Worm (Caenorhabditis elegans): Measurements from ENCODE around the gene tgt-1.

Gene tgt-1

DNA sequence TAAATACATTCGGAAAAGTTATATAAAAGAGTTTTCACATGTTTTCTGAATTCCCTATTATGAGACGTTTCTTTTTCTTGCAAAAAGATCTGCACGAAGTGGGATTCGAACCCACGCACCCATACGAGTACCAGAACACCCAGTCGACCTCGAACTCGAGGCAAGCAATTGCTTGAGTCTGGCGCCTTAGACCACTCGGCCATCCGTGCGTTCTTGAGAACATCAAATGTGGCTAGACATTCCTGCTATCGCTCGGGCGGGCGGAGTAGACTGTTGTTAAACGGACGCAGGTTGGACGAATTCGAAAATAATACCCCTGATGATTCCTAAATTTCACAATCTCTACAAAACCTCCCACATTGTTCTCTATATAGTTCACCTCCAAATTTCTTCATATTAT is 31.2 kb downstream of the tgt-1 start (continued):
- no peak for TF ChIP-seq pag-3 (tag; optimal IDR thresholded peaks at IDR 0.05; ENCODE audit: borderline replicate concordance)
- TF ChIP-seq ceh-24 (tag; optimal IDR thresholded peaks at IDR 0.05) = no peak
- TF ChIP-seq fkh-6 (tag; optimal IDR thresholded peaks at IDR 0.05) = peak; percentile 19
- no peak for TF ChIP-seq pha-4 (tag; optimal IDR thresholded peaks at IDR 0.05)
- TF ChIP-seq eyg-1 (tag; optimal IDR thresholded peaks at IDR 0.05) = no peak
- no peak for TF ChIP-seq unc-86 (tag; optimal IDR thresholded peaks at IDR 0.05)
- no peak for TF ChIP-seq pat-9 (tag; optimal IDR thresholded peaks at IDR 0.05)
- no peak for TF ChIP-seq dve-1 (tag; optimal IDR thresholded peaks at IDR 0.05)
- no peak for TF ChIP-seq ceh-19 (GFP tag; optimal IDR thresholded peaks at IDR 0.05)
- no peak for TF ChIP-seq ceh-48 (tag; optimal IDR thresholded peaks at IDR 0.05)
- no peak for TF ChIP-seq C08G9.2 (tag; optimal IDR thresholded peaks at IDR 0.05)
- no peak for TF ChIP-seq F13H6.1 (tag; optimal IDR thresholded peaks at IDR 0.05)
- TF ChIP-seq unc-3 (GFP tag; conservative IDR thresholded peaks at IDR 0.05) = no peak
- TF ChIP-seq unc-3 (tag; optimal IDR thresholded peaks at IDR 0.05) = no peak
- TF ChIP-seq fkh-10 (GFP tag; optimal IDR thresholded peaks at IDR 0.05) = no peak
- no peak for TF ChIP-seq dmd-4 (tag; optimal IDR thresholded peaks at IDR 0.05; ENCODE audit: borderline replicate concordance)
- TF ChIP-seq pha-2 (tag; optimal IDR thresholded peaks at IDR 0.05) = no peak
- TF ChIP-seq fax-1 (tag; optimal IDR thresholded peaks at IDR 0.05) = no peak

DNA sequence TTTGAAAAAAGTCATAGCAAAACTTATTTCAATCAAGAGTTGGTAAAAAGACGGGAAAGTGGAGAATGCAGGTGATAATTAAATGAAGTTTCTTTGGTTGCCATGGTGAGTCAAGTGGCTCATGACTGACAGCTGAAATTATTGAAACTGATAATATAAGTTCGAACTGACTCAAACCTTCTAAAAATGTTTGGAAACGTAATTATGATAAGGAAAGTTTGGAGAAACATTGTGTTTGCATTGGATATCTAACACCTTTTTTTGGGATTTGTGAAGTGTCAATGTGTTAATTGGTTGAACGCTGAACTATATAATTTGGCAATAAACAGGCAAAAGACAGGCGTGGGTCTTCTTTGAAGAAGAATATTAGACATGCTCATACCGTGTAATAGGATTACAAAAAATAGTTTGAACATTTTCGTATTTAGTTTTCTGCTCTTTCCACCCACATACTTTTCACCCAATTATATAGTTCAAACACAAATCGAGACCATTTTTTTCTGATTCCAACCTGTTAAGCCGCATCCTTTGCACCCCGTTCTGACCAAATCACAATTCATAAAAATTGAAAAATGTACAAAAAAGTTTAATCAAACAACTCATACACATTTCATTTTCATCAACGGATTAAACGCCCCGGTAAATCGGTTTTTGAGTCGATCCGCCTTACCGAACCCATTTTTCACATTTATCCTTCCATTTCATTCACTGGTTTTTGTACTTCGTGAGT is 34.1 kb downstream of the tgt-1 start, which contains the start of the genes srlf-33 and srlf-32:
srlf-33 (minus strand) TSS at position 101 of the 730 bp plus-strand sequence.
srlf-32 (plus strand) TSS at position 680 of the 730 bp plus-strand sequence.
- no peak for TF ChIP-seq elt-4 (tag; optimal IDR thresholded peaks at IDR 0.05)
- TF ChIP-seq tbx-7 (tag; optimal IDR thresholded peaks at IDR 0.05) = no peak
- TF ChIP-seq ceh-30 (tag; optimal IDR thresholded peaks at IDR 0.05) = no peak
- TF ChIP-seq ztf-16 (tag; optimal IDR thresholded peaks at IDR 0.05) = no peak

DNA sequence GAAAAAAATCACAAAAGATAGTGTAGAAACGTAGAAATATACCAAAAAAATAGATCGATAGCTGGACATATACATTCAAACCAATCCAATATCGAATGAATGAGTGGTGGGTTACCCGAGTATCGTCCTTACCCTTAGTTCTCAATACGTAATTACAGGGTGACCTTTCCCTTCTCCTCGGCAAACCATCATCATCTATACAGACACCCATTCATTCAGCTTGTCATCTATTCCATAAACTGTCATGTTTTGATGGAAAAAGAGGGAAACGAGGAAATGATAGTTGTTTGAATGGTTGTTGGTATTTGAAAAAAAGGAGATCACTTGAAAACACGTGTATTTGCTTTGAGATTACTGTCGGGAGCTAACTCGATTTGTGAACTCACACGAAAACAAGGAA is 35.5 kb downstream of the tgt-1 start:
- TF ChIP-seq ceh-2 (tag; optimal IDR thresholded peaks at IDR 0.05) = no peak
- TF ChIP-seq unc-55 (GFP tag; optimal IDR thresholded peaks at IDR 0.05) = peak; percentile 11
- TF ChIP-seq dve-1 (tag; optimal IDR thresholded peaks at IDR 0.05) = no peak
- TF ChIP-seq ceh-24 (tag; optimal IDR thresholded peaks at IDR 0.05) = no peak
- no peak for TF ChIP-seq ceh-6 (GFP tag; optimal IDR thresholded peaks at IDR 0.05)

DNA sequence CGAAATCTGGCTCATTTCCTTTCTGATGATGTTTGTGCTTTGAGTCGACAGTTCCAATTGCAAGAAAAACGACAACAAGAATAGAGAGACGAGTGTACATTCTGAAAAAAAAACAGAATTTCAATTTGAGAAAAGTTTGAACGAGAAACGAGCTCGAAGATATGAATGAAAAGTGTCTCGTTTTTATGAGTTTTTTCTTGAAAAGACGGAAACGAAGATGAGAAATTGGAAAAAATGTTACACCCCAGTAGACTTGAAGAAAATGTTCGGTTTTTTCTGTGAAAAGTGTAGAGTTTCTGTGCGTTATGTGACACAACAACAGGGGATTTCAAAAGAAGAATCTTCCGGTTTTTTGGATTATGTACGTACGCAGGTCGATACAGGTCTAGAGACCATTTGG is 36.5 kb downstream of the tgt-1 start, which contains the start of gene srlf-31:
srlf-31 (minus strand) TSS at position 101 of the 400 bp plus-strand sequence.
- TF ChIP-seq ceh-45 (GFP tag; IDR thresholded peaks at IDR 0.05) (no peak), nfya-1 (tag; optimal IDR thresholded peaks at IDR 0.05) (no peak), hlh-30 (tag; optimal IDR thresholded peaks at IDR 0.05; ENCODE audit: insufficient read depth) (no peak), hlh-8 (tag; optimal IDR thresholded peaks at IDR 0.05) (no peak), tbx-7 (tag; optimal IDR thresholded peaks at IDR 0.05) (no peak), K09A11.1 (tag; optimal IDR thresholded peaks at IDR 0.05; ENCODE audit: insufficient read depth) (no peak), lin-11 (tag; optimal IDR thresholded peaks at IDR 0.05) (no peak), mec-3 (tag; optimal IDR thresholded peaks at IDR 0.05; ENCODE audit: borderline replicate concordance) (no peak), hlh-15 (tag; optimal IDR thresholded peaks at IDR 0.05) (no peak), lim-6 (tag; optimal IDR thresholded peaks at IDR 0.05) (no peak), F13H6.1 (tag; optimal IDR thresholded peaks at IDR 0.05) (no peak), ceh-48 (tag; optimal IDR thresholded peaks at IDR 0.05) (no peak), fax-1 (tag; optimal IDR thresholded peaks at IDR 0.05) (no peak), dve-1 (tag; optimal IDR thresholded peaks at IDR 0.05) (no peak), elt-2 (tag; optimal IDR thresholded peaks at IDR 0.05) (no peak), ceh-19 (GFP tag; optimal IDR thresholded peaks at IDR 0.05) (no peak), ama-1 (optimal IDR thresholded peaks at IDR 0.05) (no peak), Y22D7AL.16 (tag; optimal IDR thresholded peaks at IDR 0.05) (no peak), ceh-22 (tag; optimal IDR thresholded peaks at IDR 0.05) (no peak)
